Fruit fly (Drosophila melanogaster) whole organism, embryonic: ENCODE measurements around the gene CG3088.
A peak's percentile ranks its signal among the peaks of the same experiment; 100 is the strongest.

ENCODE experiments used
- Bgb ChIP-seq: fragments of 200-800 bp; sonication (Bioruptor generic); IDR thresholded peaks from 2 replicates; pipeline ENCODE4 v1.3.6; 2022; ENCODE audit warnings: missing biosample characterization, missing genetic modification characterization; ENCODE audit not compliant: partially characterized antibody
- CG10979 ChIP-seq: fragments of 200-800 bp; sonication (Bioruptor generic); optimal IDR thresholded peaks from 2 replicates; lab custom pipeline; 2018; ENCODE audit warnings: missing biosample characterization, mild to moderate bottlenecking, missing genetic modification characterization, moderate library complexity
- CG12104 ChIP-seq: fragments of 200-800 bp; sonication (Bioruptor generic); optimal IDR thresholded peaks from 3 replicates; lab custom pipeline; 2016; ENCODE audit warnings: missing biosample characterization, missing genetic modification characterization
- CG12391 ChIP-seq: fragments of 200-800 bp; sonication (Bioruptor generic); optimal IDR thresholded peaks from 3 replicates; lab custom pipeline; 2018; ENCODE audit warnings: missing biosample characterization, mild to moderate bottlenecking, missing genetic modification characterization, moderate library complexity
- CG12659 ChIP-seq: fragments of 200-800 bp; sonication (Bioruptor generic); optimal IDR thresholded peaks from 3 replicates; lab custom pipeline; 2017; ENCODE audit warnings: mild to moderate bottlenecking, missing biosample characterization, missing genetic modification reagents, missing genetic modification characterization
- CG15011 ChIP-seq: fragments of 200-800 bp; sonication (Bioruptor generic); optimal IDR thresholded peaks from 3 replicates; lab custom pipeline; 2018; ENCODE audit warnings: missing biosample characterization, mild to moderate bottlenecking, missing genetic modification characterization
- CG17359 ChIP-seq: fragments of 200-800 bp; sonication (Bioruptor generic); optimal IDR thresholded peaks from 3 replicates; lab custom pipeline; 2018; ENCODE audit warnings: missing biosample characterization, mild to moderate bottlenecking, missing genetic modification characterization, moderate library complexity
- CG18764 ChIP-seq: fragments of 200-800 bp; sonication (Bioruptor generic); optimal IDR thresholded peaks from 3 replicates; lab custom pipeline; 2016; ENCODE audit warnings: missing biosample characterization, missing genetic modification characterization
- CG2116 ChIP-seq: fragments of 200-800 bp; sonication (Bioruptor generic); optimal IDR thresholded peaks from 3 replicates; lab custom pipeline; 2018; ENCODE audit warnings: missing biosample characterization, mild to moderate bottlenecking, missing genetic modification characterization
- CG2199 ChIP-seq: fragments of 200-800 bp; sonication (Bioruptor generic); IDR thresholded peaks from 3 replicates; pipeline ENCODE4 v1.3.6; 2022; ENCODE audit warnings: missing biosample characterization, missing genetic modification characterization
- CG32532 ChIP-seq: fragments of 200-800 bp; sonication (Bioruptor generic); IDR thresholded peaks from 2 replicates; pipeline ENCODE4 v1.3.6; 2022; ENCODE audit warnings: missing biosample characterization, missing genetic modification characterization
- CG42726 ChIP-seq: fragments of 200-800 bp; sonication (Bioruptor generic); IDR thresholded peaks from 2 replicates; pipeline ENCODE4 v1.3.6; 2022; ENCODE audit warnings: missing biosample characterization, missing genetic modification characterization; ENCODE audit not compliant: partially characterized antibody
- CG6791 ChIP-seq: fragments of 200-800 bp; sonication (Bioruptor generic); IDR thresholded peaks from 3 replicates; pipeline ENCODE4 v1.3.6; 2022; ENCODE audit warnings: missing biosample characterization, missing genetic modification characterization; ENCODE audit not compliant: partially characterized antibody
- CG7963 ChIP-seq: fragments of 200-800 bp; sonication (Bioruptor generic); IDR thresholded peaks from 3 replicates; pipeline ENCODE4 v1.3.6; 2022; ENCODE audit warnings: missing biosample characterization, missing genetic modification characterization; ENCODE audit not compliant: partially characterized antibody
- CG9797 ChIP-seq: fragments of 200-800 bp; sonication (Bioruptor generic); optimal IDR thresholded peaks from 3 replicates; lab custom pipeline; 2018; ENCODE audit warnings: missing biosample characterization, mild to moderate bottlenecking, missing genetic modification characterization
- CHES-1-like ChIP-seq: fragments of 200-800 bp; sonication (Bioruptor generic); optimal IDR thresholded peaks from 2 replicates; lab custom pipeline; 2016; ENCODE audit warnings: missing biosample characterization, missing genetic modification characterization
- CrebB ChIP-seq: fragments of 200-800 bp; sonication (Bioruptor generic); optimal IDR thresholded peaks from 3 replicates; lab custom pipeline; 2018; ENCODE audit warnings: missing biosample characterization, mild to moderate bottlenecking, missing genetic modification characterization
- D ChIP-seq, 2 experiments: fragments of 200-800 bp in 1 of 2; fragments of >200 bp in 1 of 2; sonication (Bioruptor generic) in 1 of 2; optimal IDR thresholded peaks; 2 replicates in 1 of 2; 3 replicates in 1 of 2; lab custom pipeline; 2017; ENCODE audit warnings: mild to moderate bottlenecking in 1 of 2, missing biosample characterization in 1 of 2, missing genetic modification characterization in 1 of 2, missing genetic modification reagents in 1 of 2
- D19B ChIP-seq: fragments of 200-800 bp; sonication (Bioruptor generic); optimal IDR thresholded peaks from 2 replicates; lab custom pipeline; 2017; ENCODE audit warnings: missing biosample characterization, mild to moderate bottlenecking, missing genetic modification characterization
- Deaf1 ChIP-seq: fragments of 200-800 bp; optimal IDR thresholded peaks from 3 replicates; lab custom pipeline; 2019; ENCODE audit warnings: missing biosample characterization, mild to moderate bottlenecking, missing genetic modification characterization, moderate library complexity
- Dip3 ChIP-seq: fragments of 200-800 bp; sonication (Bioruptor generic); optimal IDR thresholded peaks from 3 replicates; lab custom pipeline; 2016; ENCODE audit warnings: missing biosample characterization, missing genetic modification characterization
- Jarid2 ChIP-seq: fragments of 200-800 bp; sonication (Bioruptor generic); optimal IDR thresholded peaks from 3 replicates; lab custom pipeline; 2017; ENCODE audit warnings: mild to moderate bottlenecking, missing biosample characterization, missing genetic modification reagents, missing genetic modification characterization
- MBD-R2 ChIP-seq: fragments of 200-800 bp; sonication (Bioruptor generic); IDR thresholded peaks from 2 replicates; pipeline ENCODE4 v1.3.6; 2022; ENCODE audit warnings: missing biosample characterization, missing genetic modification characterization
- MESR4 ChIP-seq: fragments of 200-800 bp; sonication (Bioruptor generic); optimal IDR thresholded peaks from 2 replicates; lab custom pipeline; 2018; ENCODE audit warnings: missing biosample characterization, mild to moderate bottlenecking, missing genetic modification characterization, moderate library complexity
- NfI ChIP-seq: fragments of 200-800 bp; sonication (Bioruptor generic); optimal IDR thresholded peaks from 3 replicates; lab custom pipeline; 2018; ENCODE audit warnings: missing biosample characterization, mild to moderate bottlenecking, missing genetic modification characterization, moderate library complexity
- Rx ChIP-seq: fragments of 200-800 bp; sonication (Bioruptor generic); IDR thresholded peaks from 2 replicates; pipeline ENCODE4 v1.3.6; 2022; ENCODE audit warnings: missing biosample characterization, missing genetic modification characterization
- Scr ChIP-seq: fragments of 200-800 bp; sonication (Bioruptor generic); IDR thresholded peaks from 2 replicates; pipeline ENCODE4 v1.3.6; 2022; ENCODE audit warnings: missing biosample characterization, missing genetic modification characterization; ENCODE audit not compliant: partially characterized antibody
- Ssrp ChIP-seq: fragments of 200-800 bp; sonication (Bioruptor generic); optimal IDR thresholded peaks from 2 replicates; lab custom pipeline; 2018; ENCODE audit warnings: missing biosample characterization, mild to moderate bottlenecking, missing genetic modification characterization, moderate library complexity
- cad ChIP-seq: fragments of >200 bp; optimal IDR thresholded peaks from 2 replicates; lab custom pipeline; 2017; ENCODE audit warnings: missing biosample characterization, missing genetic modification characterization
- cas ChIP-seq: fragments of 200-800 bp; sonication (Bioruptor generic); IDR thresholded peaks from 2 replicates; pipeline ENCODE4 v1.3.6; 2022; ENCODE audit warnings: missing biosample characterization, missing genetic modification characterization
- ci ChIP-seq: fragments of 200-800 bp; sonication (Bioruptor generic); IDR thresholded peaks from 3 replicates; pipeline ENCODE4 v1.3.6; 2022; ENCODE audit warnings: missing biosample characterization, missing genetic modification characterization
- exex ChIP-seq: fragments of 200-800 bp; sonication (Bioruptor generic); optimal IDR thresholded peaks from 4 replicates; lab custom pipeline; 2018; ENCODE audit warnings: missing biosample characterization, mild to moderate bottlenecking, missing genetic modification characterization, moderate library complexity
- fu2 ChIP-seq: fragments of 200-800 bp; sonication (Bioruptor generic); optimal IDR thresholded peaks from 2 replicates; lab custom pipeline; 2016; ENCODE audit warnings: missing biosample characterization, missing genetic modification characterization
- gce ChIP-seq: fragments of 200-800 bp; sonication (Bioruptor generic); IDR thresholded peaks from 3 replicates; pipeline ENCODE4 v1.3.6; 2022; ENCODE audit warnings: missing biosample characterization, missing genetic modification characterization
- hth ChIP-seq: fragments of >200 bp; optimal IDR thresholded peaks from 2 replicates; lab custom pipeline; 2017; ENCODE audit warnings: inconsistent platforms
- knrl ChIP-seq: fragments of 200-800 bp; sonication (Bioruptor generic); IDR thresholded peaks from 3 replicates; pipeline ENCODE4 v1.3.6; 2022; ENCODE audit warnings: missing biosample characterization, missing genetic modification characterization; ENCODE audit not compliant: partially characterized antibody
- p53 ChIP-seq: fragments of 200-800 bp; sonication (Bioruptor generic); optimal IDR thresholded peaks from 2 replicates; lab custom pipeline; 2016; ENCODE audit warnings: missing biosample characterization, missing genetic modification characterization
- pan ChIP-seq, 4 experiments: fragments of >200 bp in 3 of 4; fragments of 200-800 bp in 1 of 4; sonication (Bioruptor generic) in 1 of 4; optimal IDR thresholded peaks in 3 of 4; IDR thresholded peaks in 1 of 4; 2 replicates each; pipeline versions ENCODE4 v1.3.6 to Lab custom; 2017 to 2022; ENCODE audit warnings: missing biosample characterization in 2 of 4, missing genetic modification characterization in 2 of 4, mixed read lengths in 1 of 4
- pho ChIP-seq: fragments of 200-800 bp; sonication (Bioruptor generic); optimal IDR thresholded peaks from 2 replicates; lab custom pipeline; 2016; ENCODE audit warnings: missing biosample characterization, missing genetic modification characterization
- pzg ChIP-seq: fragments of 200-800 bp; sonication (Bioruptor generic); optimal IDR thresholded peaks from 3 replicates; lab custom pipeline; 2018; ENCODE audit warnings: missing biosample characterization, mild to moderate bottlenecking, missing genetic modification characterization, moderate library complexity
- sens ChIP-seq: fragments of 200-800 bp; sonication (Bioruptor generic); peaks from one replicate; lab custom pipeline; 2016; ENCODE audit warnings: missing biosample characterization, missing genetic modification characterization
- sob ChIP-seq: fragments of 200-800 bp; sonication (Bioruptor generic); IDR thresholded peaks from 2 replicates; pipeline ENCODE4 v1.3.6; 2022; ENCODE audit warnings: missing biosample characterization, missing genetic modification characterization
- tx ChIP-seq: fragments of 200-800 bp; sonication (Bioruptor generic); optimal IDR thresholded peaks from 2 replicates; lab custom pipeline; 2016; ENCODE audit warnings: missing biosample characterization, missing genetic modification characterization
- vnd ChIP-seq: fragments of 200-800 bp; sonication (Bioruptor generic); IDR thresholded peaks from 3 replicates; pipeline ENCODE4 v1.3.6; 2022; ENCODE audit warnings: missing biosample characterization, missing genetic modification characterization; ENCODE audit not compliant: partially characterized antibody
- zfh2 ChIP-seq: fragments of 200-800 bp; sonication (Bioruptor generic); optimal IDR thresholded peaks from 2 replicates; lab custom pipeline; 2016; ENCODE audit warnings: missing biosample characterization, missing genetic modification characterization

Gene CG3088

DNA sequence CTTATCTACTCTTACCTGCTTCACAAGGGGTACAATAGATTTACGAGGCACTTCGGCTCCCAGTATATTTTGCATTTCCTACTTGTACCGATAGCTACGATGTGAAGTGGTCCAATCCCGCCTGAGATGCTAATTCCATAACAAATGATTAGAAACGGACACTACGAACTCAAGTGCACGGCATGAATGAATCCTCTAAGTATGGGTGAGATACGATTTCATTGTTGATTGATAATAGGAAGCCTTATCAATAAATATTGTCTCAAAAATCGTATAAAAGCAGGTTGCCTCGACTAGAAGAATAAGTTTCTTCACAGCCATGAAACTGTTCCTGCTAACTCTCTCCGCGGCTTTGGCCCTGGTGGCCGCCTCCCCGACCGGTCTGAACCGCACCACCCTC, 39.6 kb upstream of the CG3088 start, which contains the start of gene CG18180:
TSS of gene CG18180 (plus strand) at position 301 of the 400 bp plus-strand sequence.
- TF ChIP-seq cas (GFP tag; lab: Robert Waterston, UW) (no peak), p53 (GFP tag; lab: Kevin White, UChicago) (no peak), sob (GFP tag; lab: Robert Waterston, UW) (no peak), exex (tag; lab: Kevin White, UChicago) (peak; percentile 10)

dm6 chr3L:9638971-9639370, 37.8 kb upstream of the CG3088 start, which contains the start of gene CG18179:
Gene CG18179 (plus strand): TSS chr3L:9639271.
- TF ChIP-seq CG10979 (tag; lab: Kevin White, UChicago), result no peak
- TF ChIP-seq hth (lab: Kevin White, UChicago), result no peak
- no peak for TF ChIP-seq cad
- no peak for TF ChIP-seq Deaf1 (tag; lab: Kevin White, UChicago)
- TF ChIP-seq gce (GFP tag; lab: Robert Waterston, UW), result no peak
- no peak for TF ChIP-seq pan (optimal IDR thresholded peaks at IDR 0.05; lab: Kevin White, UChicago)
- TF ChIP-seq pan (GFP tag; optimal IDR thresholded peaks at IDR 0.05 in 1 of 2, IDR thresholded peaks at IDR 0.05 in 1 of 2), result no peak
- TF ChIP-seq NfI, result no peak
- TF ChIP-seq tx (GFP tag; lab: Kevin White, UChicago), result no peak

DNA sequence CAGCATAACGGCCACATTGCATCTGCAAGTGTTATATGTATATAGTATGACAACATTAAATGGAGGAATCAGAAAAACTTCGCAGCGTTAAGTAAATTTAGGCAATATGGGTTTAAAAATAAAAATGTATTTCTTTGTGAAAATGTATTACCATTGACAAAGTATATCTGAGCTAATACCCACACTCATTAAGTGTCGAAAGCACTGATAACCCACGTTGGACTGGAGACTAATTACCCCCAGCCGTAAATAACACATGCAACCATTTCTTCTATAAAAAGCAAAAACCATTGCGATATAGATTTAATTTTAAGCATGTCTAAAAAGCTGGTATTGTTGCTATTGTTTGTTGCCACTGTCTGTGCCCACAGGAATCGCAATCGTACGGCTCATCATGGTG, 36.7 kb upstream of the CG3088 start, which contains the start of gene CG8329:
TSS of gene CG8329 (plus strand) at position 301 of the 400 bp plus-strand sequence.
- no peak for TF ChIP-seq zfh2
- no peak for TF ChIP-seq fu2 (GFP tag; lab: Kevin White, UChicago)
- no peak for TF ChIP-seq CG2199 (GFP tag; lab: Robert Waterston, UW)
- TF ChIP-seq knrl, result no peak
- no peak for TF ChIP-seq CG7963 (GFP tag; lab: Robert Waterston, UW)
- no peak for TF ChIP-seq ci (GFP tag; lab: Robert Waterston, UW)
- no peak for TF ChIP-seq pho (GFP tag; lab: Kevin White, UChicago)
- no peak for TF ChIP-seq CG42726
- no peak for TF ChIP-seq CG12659
- TF ChIP-seq CG12104 (GFP tag; lab: Kevin White, UChicago), result no peak
- TF ChIP-seq CG17359 (tag; lab: Kevin White, UChicago), result no peak
- no peak for TF ChIP-seq CG15011 (GFP tag; lab: Kevin White, UChicago)
- TF ChIP-seq CrebB, result no peak
- no peak for TF ChIP-seq CG12391 (tag; lab: Kevin White, UChicago)
- TF ChIP-seq CG32532, result no peak

DNA sequence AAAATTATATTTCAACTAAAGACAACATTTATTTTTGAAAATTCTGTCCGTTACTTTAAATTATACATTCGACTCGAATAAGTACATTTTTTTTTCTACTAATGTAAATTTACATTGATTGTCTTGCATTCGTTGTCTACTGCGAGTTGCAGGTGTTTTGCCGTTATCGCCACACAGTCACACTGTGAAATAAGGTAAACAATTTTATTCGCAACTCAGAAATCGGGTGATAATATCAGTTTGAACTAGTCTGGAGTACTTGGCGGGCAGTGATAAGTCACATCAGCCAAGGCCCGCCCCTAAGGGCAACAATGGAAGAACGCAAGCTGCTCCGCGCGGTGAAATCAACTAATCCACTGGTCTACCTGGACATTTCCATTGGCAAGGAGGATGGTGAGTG, 28.8 kb upstream of the CG3088 start:
- TF ChIP-seq sens (GFP tag; lab: Kevin White, UChicago) (peak; percentile 59), CHES-1-like (GFP tag; lab: Kevin White, UChicago) (peak; percentile 68), D (optimal IDR thresholded peaks at IDR 0.05; lab: Kevin White, UChicago) (peak; percentile 83), D (GFP tag; optimal IDR thresholded peaks at IDR 0.05; lab: Kevin White, UChicago) (no peak), Bgb (GFP tag; lab: Robert Waterston, UW) (peak; percentile 55; the same call in 1 of the 2 replicates), Jarid2 (GFP tag; lab: Kevin White, UChicago) (no peak), CG42726 (peak; percentile 35; the same call in 1 of the 2 replicates), Dip3 (GFP tag; lab: Kevin White, UChicago) (no peak), MESR4 (peak; percentile 64), D19B (GFP tag; lab: Kevin White, UChicago) (no peak), CG6791 (0 out of 3 replicates have a peak, but pooled peaks have one; percentile 53), CG18764 (GFP tag; lab: Kevin White, UChicago) (no peak), CG2116 (GFP tag; lab: Kevin White, UChicago) (peak; percentile 19), pzg (peak; percentile 75), Ssrp (tag; lab: Kevin White, UChicago) (no peak), vnd (GFP tag; lab: Robert Waterston, UW) (0 out of 3 replicates have a peak, but pooled peaks have one; percentile 23), Rx (GFP tag; lab: Robert Waterston, UW) (no peak), Scr (GFP tag; lab: Robert Waterston, UW) (peak; percentile 28; the same call in 1 of the 2 replicates), CG9797 (GFP tag; lab: Kevin White, UChicago) (peak; percentile 62), MBD-R2 (GFP tag; lab: Robert Waterston, UW) (peak; percentile 75)
